Worm (Caenorhabditis elegans) whole organism, L2 larva: ENCODE results near the gene F21C10.7.
A peak's percentile ranks its signal among the peaks of the same experiment; 100 is the strongest.

Experiments used
- C34F6.9 ChIP-seq: fragments of 150-350 bp; optimal IDR thresholded peaks from 2 replicates; lab custom pipeline; 2014; ENCODE audit warnings: missing biosample characterization, missing genetic modification characterization
- R02D3.7 ChIP-seq: fragments of 150-350 bp; optimal IDR thresholded peaks from 2 replicates; lab custom pipeline; 2014; ENCODE audit warnings: missing biosample characterization, missing genetic modification characterization
- aly-2 ChIP-seq: fragments of 150-350 bp; optimal IDR thresholded peaks from 2 replicates; lab custom pipeline; 2014; ENCODE audit warnings: missing biosample characterization, missing genetic modification characterization
- ama-1 ChIP-seq: fragments of 150-350 bp; optimal IDR thresholded peaks from 2 replicates; lab custom pipeline; 2018; ENCODE audit warnings: inconsistent platforms
- ceh-16 ChIP-seq: fragments of 150-350 bp; optimal IDR thresholded peaks from 2 replicates; lab custom pipeline; 2014; ENCODE audit warnings: missing biosample characterization, missing genetic modification characterization
- ceh-82 ChIP-seq: fragments of 150-350 bp; optimal IDR thresholded peaks from 2 replicates; lab custom pipeline; 2014; ENCODE audit warnings: missing biosample characterization, missing genetic modification characterization
- crh-2 ChIP-seq: sonication (generic microtip); optimal IDR thresholded peaks from 2 replicates; lab custom pipeline; 2017; ENCODE audit warnings: missing biosample characterization, missing genetic modification characterization
- dmd-4 ChIP-seq: sonication (generic microtip); optimal IDR thresholded peaks from 2 replicates; lab custom pipeline; 2017; ENCODE audit warnings: missing biosample characterization, missing genetic modification characterization
- egl-27 ChIP-seq: sonication (generic microtip); optimal IDR thresholded peaks from 3 replicates; lab custom pipeline; 2017; ENCODE audit warnings: missing biosample characterization, missing genetic modification reagents, missing genetic modification characterization
- elt-1 ChIP-seq: fragments of 150-350 bp; optimal IDR thresholded peaks from 2 replicates; lab custom pipeline; 2014; ENCODE audit warnings: missing biosample characterization, missing genetic modification characterization
- elt-3 ChIP-seq: sonication (generic microtip); optimal IDR thresholded peaks from 2 replicates; lab custom pipeline; 2017; ENCODE audit warnings: missing biosample characterization, missing genetic modification characterization
- gmeb-1 ChIP-seq: fragments of 150-350 bp; optimal IDR thresholded peaks from 2 replicates; lab custom pipeline; 2014; ENCODE audit warnings: missing biosample characterization, missing genetic modification characterization
- lin-11 ChIP-seq: fragments of 150-350 bp; sonication (generic microtip); optimal IDR thresholded peaks from 2 replicates; lab custom pipeline; 2014; ENCODE audit warnings: missing biosample characterization, missing genetic modification characterization, inconsistent platforms, mixed read lengths
- lin-13 ChIP-seq: fragments of 150-350 bp; optimal IDR thresholded peaks from 2 replicates; lab custom pipeline; 2014; ENCODE audit warnings: missing biosample characterization, missing genetic modification reagents, missing genetic modification characterization
- lin-39 ChIP-seq: fragments of 150-350 bp; optimal IDR thresholded peaks from 2 replicates; lab custom pipeline; 2014; ENCODE audit warnings: missing biosample characterization, missing genetic modification reagents, missing genetic modification characterization
- lsy-2 ChIP-seq, 2 experiments: fragments of 150-350 bp in 1 of 2; sonication (generic microtip) in 1 of 2; optimal IDR thresholded peaks; 2 replicates each; lab custom pipeline; 2014 to 2017; ENCODE audit warnings: missing biosample characterization in 2 of 2, missing genetic modification characterization in 2 of 2
- mab-5 ChIP-seq: fragments of 150-350 bp; optimal IDR thresholded peaks from 2 replicates; lab custom pipeline; 2014; ENCODE audit warnings: missing biosample characterization, missing genetic modification characterization
- mbf-1 ChIP-seq: sonication (generic microtip); optimal IDR thresholded peaks from 2 replicates; lab custom pipeline; 2017; ENCODE audit warnings: missing biosample characterization, missing genetic modification characterization
- mdl-1 ChIP-seq, 2 experiments: fragments of 150-350 bp in 1 of 2; sonication (generic microtip) in 1 of 2; optimal IDR thresholded peaks; 2 replicates each; lab custom pipeline; 2017; ENCODE audit warnings: missing biosample characterization in 2 of 2, missing genetic modification characterization in 2 of 2
- nhr-10 ChIP-seq: sonication (generic microtip); optimal IDR thresholded peaks from 2 replicates; lab custom pipeline; 2017; ENCODE audit warnings: missing biosample characterization, missing genetic modification characterization
- nhr-11 ChIP-seq: fragments of 150-350 bp; optimal IDR thresholded peaks from 2 replicates; lab custom pipeline; 2014; ENCODE audit warnings: missing biosample characterization, missing genetic modification characterization
- nhr-12 ChIP-seq: fragments of 150-350 bp; optimal IDR thresholded peaks from 2 replicates; lab custom pipeline; 2014; ENCODE audit warnings: missing biosample characterization, missing genetic modification characterization
- nhr-129 ChIP-seq: fragments of 150-350 bp; optimal IDR thresholded peaks from 2 replicates; lab custom pipeline; 2014; ENCODE audit warnings: missing biosample characterization, missing genetic modification characterization
- nhr-21 ChIP-seq: fragments of 150-350 bp; optimal IDR thresholded peaks from 2 replicates; lab custom pipeline; 2014; ENCODE audit warnings: missing biosample characterization, missing genetic modification characterization
- nhr-23 ChIP-seq: fragments of 150-350 bp; optimal IDR thresholded peaks from 2 replicates; lab custom pipeline; 2014; ENCODE audit warnings: missing biosample characterization, missing genetic modification reagents, missing genetic modification characterization
- nhr-237 ChIP-seq: fragments of 150-350 bp; optimal IDR thresholded peaks from 2 replicates; lab custom pipeline; 2014; ENCODE audit warnings: missing biosample characterization, missing genetic modification characterization
- nhr-25 ChIP-seq: fragments of 150-350 bp; sonication (generic microtip); optimal IDR thresholded peaks from 3 replicates; lab custom pipeline; 2014; ENCODE audit warnings: missing biosample characterization, missing genetic modification characterization
- nhr-6 ChIP-seq: fragments of 150-350 bp; optimal IDR thresholded peaks from 2 replicates; lab custom pipeline; 2014; ENCODE audit warnings: missing biosample characterization, missing genetic modification characterization
- nhr-77 ChIP-seq: fragments of 150-350 bp; optimal IDR thresholded peaks from 2 replicates; lab custom pipeline; 2014; ENCODE audit warnings: missing biosample characterization, missing genetic modification characterization
- peb-1 ChIP-seq: fragments of 150-350 bp; optimal IDR thresholded peaks from 2 replicates; lab custom pipeline; 2014; ENCODE audit warnings: missing biosample characterization, missing genetic modification characterization
- skn-1 ChIP-seq: sonication (generic microtip); optimal IDR thresholded peaks from 2 replicates; lab custom pipeline; 2017; ENCODE audit warnings: missing biosample characterization, missing genetic modification characterization
- sma-9 ChIP-seq, 2 experiments: fragments of 150-350 bp in 1 of 2; sonication (generic microtip) in 1 of 2; optimal IDR thresholded peaks; 2 replicates each; lab custom pipeline; 2014 to 2016; ENCODE audit warnings: missing genetic modification characterization in 2 of 2, mild to moderate bottlenecking in 1 of 2, missing biosample characterization in 1 of 2, missing compliant biosample characterization in 1 of 2, missing genetic modification reagents in 1 of 2, moderate library complexity in 1 of 2
- unc-55 ChIP-seq: fragments of 150-350 bp; sonication (generic microtip); optimal IDR thresholded peaks from 3 replicates; lab custom pipeline; 2014; ENCODE audit warnings: missing biosample characterization, missing genetic modification reagents, missing genetic modification characterization
- unc-62 ChIP-seq: fragments of 150-350 bp; optimal IDR thresholded peaks from 2 replicates; lab custom pipeline; 2014; ENCODE audit warnings: missing biosample characterization, missing genetic modification reagents, missing genetic modification characterization
- zag-1 ChIP-seq: fragments of 150-350 bp; optimal IDR thresholded peaks from 2 replicates; lab custom pipeline; 2014; ENCODE audit warnings: missing biosample characterization, missing genetic modification characterization
- ztf-1 ChIP-seq: fragments of 200-800 bp; sonication (Bioruptor generic); conservative IDR thresholded peaks from 2 replicates; pipeline ENCODE4 v1.3.6; 2022; ENCODE audit warnings: missing genetic modification characterization, missing compliant biosample characterization
- ztf-4 ChIP-seq: fragments of 150-350 bp; optimal IDR thresholded peaks from 2 replicates; lab custom pipeline; 2014; ENCODE audit warnings: missing biosample characterization, missing genetic modification characterization

F21C10.7 gene

DNA sequence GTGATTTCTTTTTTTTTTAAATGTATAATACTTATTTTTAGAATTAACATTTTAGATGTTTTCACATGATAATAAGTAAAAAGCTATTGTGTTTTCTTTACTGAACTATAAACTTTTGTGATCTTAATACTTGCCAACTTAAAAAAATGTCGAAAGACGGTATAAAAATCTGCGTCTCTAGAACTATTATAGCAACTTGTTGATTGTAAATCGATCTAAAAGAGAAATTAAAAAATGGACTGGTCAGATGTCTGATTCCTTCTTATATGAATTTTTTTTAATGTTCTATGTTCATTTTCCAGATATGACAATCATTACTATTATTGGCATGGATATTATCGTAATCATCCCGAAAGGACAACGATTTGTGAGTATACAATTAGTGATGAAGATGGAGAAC, 15.2 kb downstream of the F21C10.7 start, which contains the start of gene F21C10.3:
TSS of gene F21C10.3 (plus strand) at position 301 of the 400 bp plus-strand sequence.
- TF ChIP-seq peb-1 (no peak), nhr-10 (tag; lab: Kevin White, UChicago) (no peak), nhr-21 (no peak), ztf-4 (tag; lab: Kevin White, UChicago) (no peak), sma-9 (GFP tag; optimal IDR thresholded peaks at IDR 0.05; lab: Kevin White, UChicago) (no peak), sma-9 (tag; optimal IDR thresholded peaks at IDR 0.05; lab: Kevin White, UChicago) (no peak), mdl-1 (tag; optimal IDR thresholded peaks at IDR 0.05; lab: Kevin White, UChicago) (no peak), egl-27 (tag; lab: Kevin White, UChicago) (no peak), lin-13 (no peak), lin-39 (tag; lab: Kevin White, UChicago) (no peak), ceh-82 (tag; lab: Kevin White, UChicago) (no peak), ztf-1 (GFP tag; lab: Robert Waterston, UW) (no peak), nhr-129 (tag; lab: Kevin White, UChicago) (no peak), nhr-237 (tag; lab: Kevin White, UChicago) (no peak), C34F6.9 (tag; lab: Kevin White, UChicago) (no peak), mab-5 (tag; lab: Kevin White, UChicago) (no peak), elt-1 (no peak), elt-3 (no peak)

- TF ChIP-seq mdl-1 (tag; optimal IDR thresholded peaks at IDR 0.05; lab: Kevin White, UChicago) (peak; percentile 88 to 89), elt-3 (no peak), ama-1 (lab: Kevin White, UChicago) (no peak), C34F6.9 (tag; lab: Kevin White, UChicago) (peak; percentile 87), peb-1 (no peak), nhr-6 (tag; lab: Kevin White, UChicago) (peak; percentile 34), ceh-16 (tag; lab: Kevin White, UChicago) (no peak), dmd-4 (tag; lab: Kevin White, UChicago) (no peak), lin-39 (tag; lab: Kevin White, UChicago) (no peak), crh-2 (peak; percentile 66), R02D3.7 (tag; lab: Kevin White, UChicago) (no peak), sma-9 (GFP tag; optimal IDR thresholded peaks at IDR 0.05; lab: Kevin White, UChicago) (peak; percentile 73), sma-9 (tag; optimal IDR thresholded peaks at IDR 0.05; lab: Kevin White, UChicago) (no peak), nhr-237 (tag; lab: Kevin White, UChicago) (no peak), nhr-12 (tag; lab: Kevin White, UChicago) (no peak), nhr-25 (tag; lab: Kevin White, UChicago) (no peak), zag-1 (tag; lab: Kevin White, UChicago) (peak; percentile 56), unc-55 (GFP tag; lab: Kevin White, UChicago) (peak; percentile 75), aly-2 (no peak), gmeb-1 (tag; lab: Kevin White, UChicago) (no peak), skn-1 (no peak), lin-13 (peak; percentile 45), unc-62 (GFP tag; lab: Kevin White, UChicago) (no peak), nhr-21 (peak; percentile 75), mbf-1 (tag; lab: Kevin White, UChicago) (no peak), ztf-1 (GFP tag; lab: Robert Waterston, UW) (no peak), lin-11 (tag; lab: Kevin White, UChicago) (peak; percentile 40), nhr-10 (tag; lab: Kevin White, UChicago) (no peak), nhr-129 (tag; lab: Kevin White, UChicago) (peak; percentile 62), ztf-4 (tag; lab: Kevin White, UChicago) (no peak), lsy-2 (tag; optimal IDR thresholded peaks at IDR 0.05; lab: Kevin White, UChicago) (peak in 1 of 2 experiments; percentile 76)
Measured at ce11 chrV:9128562-9128961, 16.0 kb downstream of the F21C10.7 start.

DNA sequence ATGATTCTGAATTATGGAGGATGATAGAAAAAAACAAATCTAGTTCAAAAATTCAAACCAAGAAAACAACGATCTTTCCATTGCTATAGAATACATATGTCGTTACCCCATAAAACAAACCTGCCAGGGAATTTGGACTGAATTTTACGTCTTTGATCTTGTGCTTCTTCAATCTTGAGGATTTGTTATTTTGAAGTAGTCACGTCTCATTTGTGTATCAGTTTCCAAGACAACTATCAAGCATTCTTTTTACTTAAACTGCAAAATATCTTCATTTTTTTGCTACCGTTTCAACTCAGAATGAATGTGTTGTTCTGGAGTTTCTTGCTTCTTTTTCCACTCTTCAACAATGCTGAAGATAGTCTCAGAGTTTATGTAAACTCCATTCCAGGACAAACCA, 18.2 kb downstream of the F21C10.7 start, which contains the start of gene F21C10.19:
TSS of gene F21C10.19 (plus strand) at position 301 of the 400 bp plus-strand sequence.
- TF ChIP-seq elt-3 (no peak), ztf-1 (GFP tag; lab: Robert Waterston, UW) (no peak), nhr-77 (tag; lab: Kevin White, UChicago) (no peak), nhr-23 (tag; lab: Kevin White, UChicago) (no peak)

DNA sequence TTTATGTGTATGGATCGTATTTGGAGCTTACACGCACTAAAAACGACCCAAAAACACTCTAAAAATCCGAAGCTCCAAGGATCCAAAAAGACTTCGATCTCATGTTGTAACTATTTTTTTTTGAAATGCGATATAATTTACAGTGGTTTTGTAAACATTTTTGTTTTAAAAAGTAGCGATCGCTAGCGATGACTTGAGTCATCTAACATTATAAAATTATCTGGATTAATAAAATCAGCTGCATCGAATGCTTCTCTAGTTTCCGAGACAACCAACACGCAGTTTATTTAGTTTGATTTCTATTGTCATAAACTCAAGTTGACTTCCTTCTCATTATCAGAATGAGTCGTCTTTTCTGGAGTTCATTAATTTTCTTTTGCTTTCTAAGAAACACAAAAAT, 19.5 kb downstream of the F21C10.7 start, which contains the start of gene F21C10.1:
TSS of gene F21C10.1 (plus strand) at position 301 of the 400 bp plus-strand sequence.
- TF ChIP-seq unc-55 (GFP tag; lab: Kevin White, UChicago) (no peak), nhr-6 (tag; lab: Kevin White, UChicago) (no peak), nhr-11 (tag; lab: Kevin White, UChicago) (no peak), nhr-77 (tag; lab: Kevin White, UChicago) (no peak)
